Fruit fly (Drosophila melanogaster): ENCODE results near the gene Nelf-A.

- TF ChIP-seq Oli (tag; optimal IDR thresholded peaks at IDR 0.05) (no peak), CG10431 (GFP tag; optimal IDR thresholded peaks at IDR 0.05) (no peak), Myb (GFP tag; optimal IDR thresholded peaks at IDR 0.05) (no peak), Hr39 (optimal IDR thresholded peaks at IDR 0.05) (no peak), exex (tag; optimal IDR thresholded peaks at IDR 0.05) (peak; percentile 96), HmgD (GFP tag; optimal IDR thresholded peaks at IDR 0.05) (no peak), Hr51 (GFP tag; optimal IDR thresholded peaks at IDR 0.05) (no peak), Elba2 (GFP tag; optimal IDR thresholded peaks at IDR 0.05) (no peak), CG1529 (GFP tag; optimal IDR thresholded peaks at IDR 0.05) (no peak), CG17912 (GFP tag; optimal IDR thresholded peaks at IDR 0.05) (no peak), Dfd (GFP tag; optimal IDR thresholded peaks at IDR 0.05) (no peak), CG3838 (GFP tag; optimal IDR thresholded peaks at IDR 0.05) (no peak), CG1233 (GFP tag; optimal IDR thresholded peaks at IDR 0.05) (no peak), CG6254 (GFP tag; optimal IDR thresholded peaks at IDR 0.05) (no peak)
Observed at dm6 chr3R:21245846-21246245, 22.3 kb downstream of the Nelf-A start.
